Worm (Caenorhabditis elegans) whole organism, midembryonic: Measurements from ENCODE around the gene K04F1.9.
A peak's percentile ranks its signal among the peaks of the same experiment; 100 is the strongest.
"Not testable (repeated sequence)": the region's sequence is repeated elsewhere in the genome, so short reads cannot be mapped to it uniquely, and the experiment has no call there.

Experiments used
- T22C8.4 ChIP-seq: fragments of 200-800 bp; sonication (Bioruptor generic); IDR thresholded peaks from 2 replicates; pipeline ENCODE4 v1.3.6; 2022; ENCODE audit warnings: missing genetic modification characterization, missing compliant biosample characterization
- cog-1 ChIP-seq: sonication (generic microtip); optimal IDR thresholded peaks from 2 replicates; lab custom pipeline; 2016; ENCODE audit warnings: missing genetic modification characterization, missing compliant biosample characterization
- flt-1 ChIP-seq: fragments of 200-800 bp; sonication (Bioruptor generic); IDR thresholded peaks from 2 replicates; pipeline ENCODE4 v1.3.6; 2022; ENCODE audit warnings: missing genetic modification characterization, missing compliant biosample characterization
- klf-2 ChIP-seq: fragments of 200-800 bp; sonication (Bioruptor generic); conservative IDR thresholded peaks from 2 replicates; pipeline ENCODE4 v1.3.6; 2022; ENCODE audit warnings: missing genetic modification reagents, missing genetic modification characterization, missing compliant biosample characterization
- med-1 ChIP-seq: sonication (generic microtip); optimal IDR thresholded peaks from 2 replicates; lab custom pipeline; 2017; ENCODE audit warnings: missing genetic modification characterization, mild to moderate bottlenecking, missing compliant biosample characterization, antibody characterized with exemption, missing genetic modification reagents; ENCODE audit not compliant: insufficient read depth
- ref-1 ChIP-seq: fragments of 200-800 bp; sonication (Bioruptor generic); conservative IDR thresholded peaks from 2 replicates; pipeline ENCODE4 v1.3.6; 2022; ENCODE audit warnings: missing genetic modification reagents, missing genetic modification characterization, missing compliant biosample characterization
- tab-1 ChIP-seq: fragments of 200-800 bp; sonication (Bioruptor generic); IDR thresholded peaks from 2 replicates; pipeline ENCODE4 v1.3.6; 2022; ENCODE audit warnings: missing genetic modification characterization, missing compliant biosample characterization
- ztf-23 ChIP-seq: fragments of 200-800 bp; sonication (Bioruptor generic); IDR thresholded peaks from 2 replicates; pipeline ENCODE4 v1.3.6; 2022; ENCODE audit warnings: missing genetic modification reagents, missing genetic modification characterization, missing compliant biosample characterization
- ztf-29 ChIP-seq: fragments of 200-800 bp; sonication (Bioruptor generic); IDR thresholded peaks from 2 replicates; pipeline ENCODE4 v1.3.6; 2022; ENCODE audit warnings: missing genetic modification reagents, missing genetic modification characterization, missing compliant biosample characterization

ce11 chrV:1712471-1712870 is 47.5 kb downstream of the K04F1.9 start:
- not testable (repeated sequence) for TF ChIP-seq flt-1 (GFP tag; lab: Robert Waterston, UW); klf-2 (GFP tag; lab: Robert Waterston, UW); ref-1 (GFP tag; lab: Robert Waterston, UW); ztf-29; cog-1; T22C8.4 (GFP tag; lab: Robert Waterston, UW); tab-1; med-1 (GFP tag; lab: Kevin White, UChicago)
- peak; percentile 37; the same call in 1 of the 2 replicates for TF ChIP-seq ztf-23
